Worm (Caenorhabditis elegans): Measurements from ENCODE around the gene ccch-1.
A peak's percentile ranks its signal among the peaks of the same experiment; 100 is the strongest.

The ccch-1 gene

ce11 chrV:11546795-11547194 is 19.2 kb downstream of the ccch-1 start, which contains the start of gene F38B7.11:
Gene F38B7.11 (plus strand): TSS chrV:11547095.
- TF ChIP-seq W03F9.2 (tag; optimal IDR thresholded peaks at IDR 0.05) = no peak
- TF ChIP-seq dao-5 (tag; optimal IDR thresholded peaks at IDR 0.05) = no peak

DNA sequence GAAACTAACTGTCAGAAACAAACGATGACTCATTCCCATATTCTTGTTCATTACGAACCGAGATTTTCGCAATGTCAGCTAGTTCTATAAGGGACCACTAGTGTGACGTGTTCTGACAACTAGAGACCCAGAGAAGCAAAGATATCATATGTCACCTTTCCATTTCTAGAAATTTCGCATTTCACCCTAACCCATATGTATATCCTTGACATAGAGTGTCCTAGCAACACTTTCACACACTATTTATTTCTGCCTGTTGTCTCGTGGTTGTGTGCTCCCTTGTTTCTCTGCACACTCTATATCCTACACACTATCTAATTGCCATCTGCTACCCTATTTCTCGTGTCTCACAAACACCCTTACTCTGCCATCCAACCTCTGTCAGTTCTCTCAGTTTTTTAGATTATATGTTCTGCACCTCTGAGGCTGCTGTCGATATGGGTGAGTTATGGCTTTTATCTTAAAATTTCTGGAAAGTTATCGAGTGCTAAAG is 21.3 kb downstream of the ccch-1 start, which contains the start of the genes F38B7.17 and F38B7.3:
F38B7.17 (minus strand) TSS at position 51 of the 493 bp plus-strand sequence.
F38B7.3 (plus strand) TSS at position 194 of the 493 bp plus-strand sequence.
- no peak for TF ChIP-seq dao-5 (tag; optimal IDR thresholded peaks at IDR 0.05)
- no peak for TF ChIP-seq him-1 (tag; optimal IDR thresholded peaks at IDR 0.05)
- no peak for TF ChIP-seq W03F9.2 (tag; optimal IDR thresholded peaks at IDR 0.05)

DNA sequence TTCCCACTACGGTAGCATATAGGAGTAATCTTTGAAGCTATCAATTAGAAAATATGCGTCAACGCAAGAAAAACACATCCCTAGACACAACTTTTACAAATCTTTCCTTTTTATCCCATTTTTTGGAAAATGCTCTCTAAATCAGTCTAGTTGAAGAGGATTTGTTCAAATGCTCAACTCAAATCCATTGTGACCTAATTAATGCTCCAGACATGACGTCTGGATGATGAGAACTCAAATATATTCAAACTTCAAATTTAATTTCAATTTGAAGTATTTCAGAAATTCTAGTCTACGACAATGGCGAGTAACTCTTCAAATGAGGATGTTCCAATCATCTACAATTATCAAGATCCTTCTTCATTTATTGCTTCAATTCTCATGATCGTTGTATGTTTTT is 24.7 kb downstream of the ccch-1 start, which contains the start of gene srx-85:
srx-85 (plus strand) TSS at position 301 of the 400 bp plus-strand sequence.
- no peak for TF ChIP-seq dao-5 (tag; optimal IDR thresholded peaks at IDR 0.05)
- TF ChIP-seq him-1 (tag; optimal IDR thresholded peaks at IDR 0.05) = no peak
- TF ChIP-seq W03F9.2 (tag; optimal IDR thresholded peaks at IDR 0.05) = no peak

DNA sequence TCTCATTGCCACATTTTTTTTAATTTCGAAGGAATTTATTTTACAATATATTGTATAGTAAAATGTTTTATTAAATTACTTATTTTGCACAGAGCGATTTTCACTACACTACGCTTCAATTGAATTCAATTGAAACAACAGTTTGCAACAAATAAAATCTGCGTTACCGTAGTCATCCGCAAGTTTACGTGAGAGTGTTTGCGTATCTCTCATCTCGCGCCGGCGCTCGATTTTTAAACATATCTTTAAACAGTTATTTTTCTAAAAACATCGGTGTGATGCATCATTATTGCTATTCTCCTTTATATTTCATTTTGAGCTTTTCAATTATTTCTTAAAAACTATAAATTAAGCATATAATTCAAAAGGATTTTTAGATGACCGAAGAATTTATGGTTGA is 26.6 kb downstream of the ccch-1 start, which contains the start of gene duo-1:
duo-1 (plus strand) TSS at position 371 of the 400 bp plus-strand sequence.
- TF ChIP-seq him-1 (tag; optimal IDR thresholded peaks at IDR 0.05) = no peak
- no peak for TF ChIP-seq dao-5 (tag; optimal IDR thresholded peaks at IDR 0.05)
- TF ChIP-seq W03F9.2 (tag; optimal IDR thresholded peaks at IDR 0.05) = no peak

ce11 chrV:11562643-11563042 is 35.0 kb downstream of the ccch-1 start, which contains the start of gene srx-86:
Gene srx-86 (plus strand): TSS chrV:11562943.
- TF ChIP-seq him-1 (tag; optimal IDR thresholded peaks at IDR 0.05) (no peak), W03F9.2 (tag; optimal IDR thresholded peaks at IDR 0.05) (no peak), dao-5 (tag; optimal IDR thresholded peaks at IDR 0.05) (no peak)

DNA sequence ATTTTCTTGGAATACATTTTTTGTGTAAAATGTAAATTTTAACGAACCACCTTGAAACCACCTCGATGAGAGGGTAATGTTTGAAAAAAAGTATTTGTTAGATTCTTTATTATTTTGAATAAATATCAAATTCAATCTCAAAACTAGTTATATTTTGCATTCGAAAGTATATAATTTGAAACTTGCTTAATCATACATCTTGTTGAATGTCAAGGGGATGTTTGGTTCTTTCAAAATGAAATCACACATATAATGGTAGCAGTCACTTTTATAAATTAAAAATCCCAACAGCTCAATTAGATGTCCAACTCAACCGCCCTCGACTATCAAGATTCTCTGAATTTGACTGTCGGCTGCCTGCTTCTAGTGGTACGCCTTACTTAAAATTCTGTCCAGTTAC is 36.9 kb downstream of the ccch-1 start, which contains the start of gene srx-87:
srx-87 (plus strand) TSS at position 301 of the 400 bp plus-strand sequence.
- TF ChIP-seq dao-5 (tag; optimal IDR thresholded peaks at IDR 0.05) (no peak), W03F9.2 (tag; optimal IDR thresholded peaks at IDR 0.05) (no peak), him-1 (tag; optimal IDR thresholded peaks at IDR 0.05) (no peak)

DNA sequence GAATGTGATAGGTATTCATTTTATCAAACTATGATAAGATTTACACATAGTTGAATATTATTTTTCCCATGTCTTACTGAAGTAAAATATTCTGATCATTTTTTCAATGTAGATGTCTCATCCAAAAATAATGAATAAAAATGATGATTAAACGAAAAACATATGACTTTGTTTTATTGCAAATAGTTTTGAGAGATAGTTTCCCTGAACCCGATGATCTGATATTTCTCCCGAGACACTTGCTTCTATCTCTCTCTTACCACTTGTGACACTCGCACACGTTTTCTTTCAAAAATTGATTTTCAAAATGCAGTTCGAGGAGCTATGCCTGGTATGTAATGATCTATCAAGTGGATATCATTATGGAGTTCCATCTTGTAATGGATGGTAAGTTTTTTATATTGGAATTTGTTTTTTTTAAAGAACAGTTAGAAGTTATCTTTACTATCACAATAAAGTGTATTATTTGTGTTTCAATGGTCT is 42.6 kb downstream of the ccch-1 start, which contains the start of the genes nhr-101 and pms-2:
nhr-101 (plus strand) TSS at position 308 of the 483 bp plus-strand sequence.
pms-2 (minus strand) TSS at position 433 of the 483 bp plus-strand sequence.
- TF ChIP-seq him-1 (tag; optimal IDR thresholded peaks at IDR 0.05) (no peak), dao-5 (tag; optimal IDR thresholded peaks at IDR 0.05) (no peak), W03F9.2 (tag; optimal IDR thresholded peaks at IDR 0.05) (no peak)

ce11 chrV:11572803-11573490 is 45.3 kb downstream of the ccch-1 start, which contains the start of the genes H12C20.7 and nhr-68:
Gene H12C20.7 (minus strand): TSS chrV:11572990.
Gene nhr-68 (plus strand): TSS chrV:11573440.
- TF ChIP-seq dao-5 (tag; optimal IDR thresholded peaks at IDR 0.05) (no peak), W03F9.2 (tag; optimal IDR thresholded peaks at IDR 0.05) (peak; percentile 60), him-1 (tag; optimal IDR thresholded peaks at IDR 0.05) (no peak)

- TF ChIP-seq W03F9.2 (tag; optimal IDR thresholded peaks at IDR 0.05) (no peak), dao-5 (tag; optimal IDR thresholded peaks at IDR 0.05) (no peak), him-1 (tag; optimal IDR thresholded peaks at IDR 0.05) (no peak)
Measured at ce11 chrV:11574563-11574962, 46.9 kb downstream of the ccch-1 start.

DNA sequence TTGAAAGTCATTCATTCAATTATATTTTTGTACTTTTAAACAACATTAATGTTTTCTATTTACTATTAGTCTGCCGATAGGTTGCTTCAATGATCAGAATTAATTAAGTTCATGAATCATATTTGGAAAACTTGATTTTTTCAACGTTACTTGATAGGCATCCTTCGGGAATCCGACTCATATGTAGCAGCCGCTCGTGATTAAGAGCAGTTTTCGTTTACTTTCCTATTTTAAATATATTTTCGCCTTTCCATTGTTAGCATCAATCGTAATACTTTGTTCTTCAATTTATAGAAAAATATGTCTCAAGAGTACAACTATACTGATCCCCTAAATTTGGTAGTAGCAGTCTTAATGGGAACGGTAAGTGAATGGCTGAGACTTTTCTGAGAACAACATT is 53.2 kb downstream of the ccch-1 start, which contains the start of gene srx-90:
srx-90 (plus strand) TSS at position 301 of the 400 bp plus-strand sequence.
- no peak for TF ChIP-seq W03F9.2 (tag; optimal IDR thresholded peaks at IDR 0.05)
- no peak for TF ChIP-seq dao-5 (tag; optimal IDR thresholded peaks at IDR 0.05)
- TF ChIP-seq him-1 (tag; optimal IDR thresholded peaks at IDR 0.05) = no peak

DNA sequence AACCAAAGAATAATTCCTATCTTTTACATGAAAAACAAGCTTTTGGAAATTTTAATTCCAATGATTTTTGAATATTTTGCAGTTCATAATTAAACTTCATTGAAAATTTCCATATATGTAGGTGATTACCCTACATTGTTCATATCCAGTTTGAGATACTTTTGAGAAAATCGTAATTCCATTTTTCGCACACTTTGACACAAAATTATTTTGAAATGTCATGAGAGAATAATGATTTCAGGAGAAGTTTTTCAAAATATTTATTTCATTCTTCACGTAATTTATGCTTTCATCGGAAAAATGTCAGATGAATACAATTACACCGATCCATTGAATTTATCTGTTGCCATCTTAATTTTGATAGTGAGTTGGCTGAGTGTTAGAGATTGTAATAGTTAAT is 55.6 kb downstream of the ccch-1 start, which contains the start of gene srx-88:
srx-88 (plus strand) TSS at position 301 of the 400 bp plus-strand sequence.
- no peak for TF ChIP-seq W03F9.2 (tag; optimal IDR thresholded peaks at IDR 0.05)
- no peak for TF ChIP-seq dao-5 (tag; optimal IDR thresholded peaks at IDR 0.05)
- TF ChIP-seq him-1 (tag; optimal IDR thresholded peaks at IDR 0.05) = no peak

ce11 chrV:11585122-11585521 is 57.5 kb downstream of the ccch-1 start:
- no peak for TF ChIP-seq him-1 (tag; optimal IDR thresholded peaks at IDR 0.05)
- TF ChIP-seq dao-5 (tag; optimal IDR thresholded peaks at IDR 0.05) = no peak
- TF ChIP-seq W03F9.2 (tag; optimal IDR thresholded peaks at IDR 0.05) = no peak

- no peak for TF ChIP-seq him-1 (tag; optimal IDR thresholded peaks at IDR 0.05)
- no peak for TF ChIP-seq W03F9.2 (tag; optimal IDR thresholded peaks at IDR 0.05)
Measured at ce11 chrV:11589433-11589832, 61.8 kb downstream of the ccch-1 start, which contains the start of gene srx-82. Gene srx-82 (plus strand): TSS chrV:11589733.
